Worm (Caenorhabditis elegans) whole organism, young adult: ENCODE data around the gene F56C9.8.

ENCODE experiments used
- B0261.1 ChIP-seq: sonication (generic microtip); optimal IDR thresholded peaks from 2 replicates; lab custom pipeline; 2016; ENCODE audit warnings: mild to moderate bottlenecking, missing genetic modification characterization, moderate library complexity, missing compliant biosample characterization
- B0336.3 ChIP-seq: fragments of 200-800 bp; sonication (Bioruptor generic); IDR thresholded peaks from 2 replicates; pipeline ENCODE4 v1.3.6; 2022; ENCODE audit warnings: missing genetic modification characterization, missing compliant biosample characterization
- C06A6.2 ChIP-seq: fragments of 200-800 bp; sonication (Bioruptor generic); conservative IDR thresholded peaks from 2 replicates; pipeline ENCODE4 v1.3.6; 2022; ENCODE audit warnings: missing genetic modification characterization, missing compliant biosample characterization
- C17E4.6 ChIP-seq: fragments of 200-800 bp; sonication (Bioruptor generic); IDR thresholded peaks from 2 replicates; pipeline ENCODE4 v1.3.6; 2022; ENCODE audit warnings: missing genetic modification reagents, missing genetic modification characterization, missing compliant biosample characterization
- F33H1.4 ChIP-seq: fragments of 200-800 bp; sonication (Bioruptor generic); IDR thresholded peaks from 2 replicates; pipeline ENCODE4 v1.3.6; 2022; ENCODE audit warnings: missing genetic modification reagents, missing genetic modification characterization, missing compliant biosample characterization
- F37B4.10 ChIP-seq: fragments of 200-800 bp; sonication (Bioruptor generic); IDR thresholded peaks from 2 replicates; pipeline ENCODE4 v1.3.6; 2022; ENCODE audit warnings: missing genetic modification characterization, missing compliant biosample characterization
- F55B11.4 ChIP-seq: sonication (generic microtip); optimal IDR thresholded peaks from 2 replicates; lab custom pipeline; 2016; ENCODE audit warnings: missing compliant biosample characterization, missing genetic modification characterization, borderline replicate concordance; ENCODE audit not compliant: insufficient read depth
- K11D2.4 ChIP-seq: fragments of 200-800 bp; sonication (Bioruptor generic); IDR thresholded peaks from 2 replicates; pipeline ENCODE4 v1.3.6; 2022; ENCODE audit warnings: missing genetic modification reagents, missing genetic modification characterization, missing compliant biosample characterization
- K12H6.12 ChIP-seq: fragments of 200-800 bp; sonication (Bioruptor generic); optimal IDR thresholded peaks from 2 replicates; lab custom pipeline; 2018; ENCODE audit warnings: mild to moderate bottlenecking, missing genetic modification characterization, missing compliant biosample characterization
- Y53G8AR.9 ChIP-seq: fragments of 200-800 bp; sonication (Bioruptor generic); conservative IDR thresholded peaks from 2 replicates; pipeline ENCODE4 v1.3.6; 2022; ENCODE audit warnings: missing genetic modification reagents, missing genetic modification characterization, missing compliant biosample characterization
- Y79H2A.3 ChIP-seq: fragments of 200-800 bp; sonication (Bioruptor generic); conservative IDR thresholded peaks from 2 replicates; pipeline ENCODE4 v1.3.6; 2022; ENCODE audit warnings: missing genetic modification reagents, missing genetic modification characterization, missing compliant biosample characterization
- akir-1 ChIP-seq: fragments of 200-800 bp; sonication (Bioruptor generic); optimal IDR thresholded peaks from 2 replicates; lab custom pipeline; 2018; ENCODE audit warnings: mild to moderate bottlenecking, missing genetic modification characterization, moderate library complexity, missing compliant biosample characterization
- aptf-3 ChIP-seq: fragments of 200-800 bp; sonication (Bioruptor generic); IDR thresholded peaks from 2 replicates; pipeline ENCODE4 v1.3.6; 2022; ENCODE audit warnings: missing genetic modification characterization, missing compliant biosample characterization
- athp-1 ChIP-seq: sonication (generic microtip); optimal IDR thresholded peaks from 2 replicates; lab custom pipeline; 2017; ENCODE audit warnings: mild to moderate bottlenecking, missing genetic modification characterization, missing compliant biosample characterization
- attf-3 ChIP-seq: fragments of 200-800 bp; sonication (Bioruptor generic); conservative IDR thresholded peaks from 2 replicates; pipeline ENCODE4 v1.3.6; 2022; ENCODE audit warnings: missing genetic modification reagents, missing genetic modification characterization, missing compliant biosample characterization
- cebp-1 ChIP-seq, 2 experiments: fragments of 200-800 bp in 1 of 2; sonication (Bioruptor generic) in 1 of 2; sonication (generic microtip) in 1 of 2; IDR thresholded peaks in 1 of 2; optimal IDR thresholded peaks in 1 of 2; 2 replicates each; pipeline versions ENCODE4 v1.3.6 to Lab custom; 2017 to 2022; ENCODE audit warnings: missing compliant biosample characterization in 2 of 2, missing genetic modification characterization in 2 of 2, mild to moderate bottlenecking in 1 of 2, missing genetic modification reagents in 1 of 2, moderate library complexity in 1 of 2
- cebp-2 ChIP-seq: fragments of 200-800 bp; sonication (Bioruptor generic); IDR thresholded peaks from 2 replicates; pipeline ENCODE4 v1.3.6; 2022; ENCODE audit warnings: missing genetic modification characterization, missing compliant biosample characterization
- ceh-58 ChIP-seq: fragments of 200-800 bp; sonication (Bioruptor generic); IDR thresholded peaks from 2 replicates; pipeline ENCODE4 v1.3.6; 2022; ENCODE audit warnings: missing genetic modification characterization, missing compliant biosample characterization
- ceh-79 ChIP-seq: sonication (generic microtip); optimal IDR thresholded peaks from 2 replicates; lab custom pipeline; 2017; ENCODE audit warnings: mild to moderate bottlenecking, missing genetic modification characterization, missing compliant biosample characterization
- chd-7 ChIP-seq: sonication (generic microtip); optimal IDR thresholded peaks from 2 replicates; lab custom pipeline; 2016; ENCODE audit warnings: mild to moderate bottlenecking, missing genetic modification characterization, moderate library complexity, missing compliant biosample characterization
- dox-1 ChIP-seq: fragments of 200-800 bp; sonication (Bioruptor generic); IDR thresholded peaks from 2 replicates; pipeline ENCODE4 v1.3.6; 2022; ENCODE audit warnings: missing genetic modification reagents, missing genetic modification characterization, missing compliant biosample characterization
- dpl-1 ChIP-seq: fragments of 150-350 bp; optimal IDR thresholded peaks from 2 replicates; lab custom pipeline; 2014; ENCODE audit warnings: missing biosample characterization, missing genetic modification reagents, missing genetic modification characterization
- egl-44 ChIP-seq: fragments of 200-800 bp; sonication (Bioruptor generic); IDR thresholded peaks from 2 replicates; pipeline ENCODE4 v1.3.6; 2022; ENCODE audit warnings: missing genetic modification reagents, missing genetic modification characterization, missing compliant biosample characterization
- egrh-3 ChIP-seq: fragments of 200-800 bp; sonication (Bioruptor generic); IDR thresholded peaks from 2 replicates; pipeline ENCODE4 v1.3.6; 2022; ENCODE audit warnings: missing genetic modification reagents, missing genetic modification characterization, missing compliant biosample characterization
- ets-4 ChIP-seq: fragments of 200-800 bp; sonication (Bioruptor generic); optimal IDR thresholded peaks from 2 replicates; lab custom pipeline; 2018; ENCODE audit warnings: mild to moderate bottlenecking, missing genetic modification characterization, missing compliant biosample characterization
- him-1 ChIP-seq: sonication (generic microtip); optimal IDR thresholded peaks from 2 replicates; lab custom pipeline; 2016; ENCODE audit warnings: missing genotype, missing genetic modification reagents, missing genetic modification characterization, missing compliant biosample characterization
- hlh-12 ChIP-seq: sonication (generic microtip); optimal IDR thresholded peaks from 2 replicates; lab custom pipeline; 2016; ENCODE audit warnings: missing genetic modification characterization, missing compliant biosample characterization
- hlh-26 ChIP-seq: fragments of 200-800 bp; sonication (Bioruptor generic); conservative IDR thresholded peaks from 2 replicates; pipeline ENCODE4 v1.3.6; 2022; ENCODE audit warnings: missing genetic modification reagents, missing genetic modification characterization, missing compliant biosample characterization
- hrde-1 ChIP-seq: sonication (generic microtip); optimal IDR thresholded peaks from 2 replicates; lab custom pipeline; 2016; ENCODE audit warnings: missing genetic modification characterization, mild to moderate bottlenecking, missing compliant biosample characterization, moderate library complexity, missing genotype, missing genetic modification reagents, borderline replicate concordance
- hsf-1 ChIP-seq: fragments of 200-800 bp; sonication (Bioruptor generic); IDR thresholded peaks from 2 replicates; pipeline ENCODE4 v1.3.6; 2022; ENCODE audit warnings: missing genetic modification reagents, missing genetic modification characterization, missing compliant biosample characterization
- lin-40 ChIP-seq: sonication (generic microtip); optimal IDR thresholded peaks from 2 replicates; lab custom pipeline; 2016; ENCODE audit warnings: missing genetic modification characterization, mild to moderate bottlenecking, missing compliant biosample characterization, missing genotype, missing genetic modification reagents
- lin-54 ChIP-seq: fragments of 200-800 bp; sonication (Bioruptor generic); optimal IDR thresholded peaks from 2 replicates; lab custom pipeline; 2018; ENCODE audit warnings: mild to moderate bottlenecking, missing genetic modification characterization, missing compliant biosample characterization
- lir-1 ChIP-seq: fragments of 200-800 bp; sonication (Bioruptor generic); conservative IDR thresholded peaks from 2 replicates; pipeline ENCODE4 v1.3.6; 2022; ENCODE audit warnings: missing genetic modification reagents, missing genetic modification characterization, missing compliant biosample characterization
- lsy-27 ChIP-seq: sonication (generic microtip); optimal IDR thresholded peaks from 2 replicates; lab custom pipeline; 2017; ENCODE audit warnings: missing genetic modification characterization, mild to moderate bottlenecking, missing compliant biosample characterization, antibody characterized with exemption, missing genotype, borderline replicate concordance; ENCODE audit not compliant: insufficient read depth
- mel-28 ChIP-seq: sonication (generic microtip); optimal IDR thresholded peaks from 2 replicates; lab custom pipeline; 2016; ENCODE audit warnings: borderline replicate concordance, mild to moderate bottlenecking, missing genetic modification characterization, missing compliant biosample characterization
- nfyb-1 ChIP-seq: fragments of 200-800 bp; sonication (Bioruptor generic); IDR thresholded peaks from 2 replicates; pipeline ENCODE4 v1.3.6; 2022; ENCODE audit warnings: missing genetic modification reagents, missing genetic modification characterization, missing compliant biosample characterization
- nhr-179 ChIP-seq: sonication (generic microtip); optimal IDR thresholded peaks from 2 replicates; lab custom pipeline; 2016; ENCODE audit warnings: mild to moderate bottlenecking, missing genetic modification characterization, missing compliant biosample characterization
- nhr-90 ChIP-seq: sonication (generic microtip); optimal IDR thresholded peaks from 2 replicates; lab custom pipeline; 2016; ENCODE audit warnings: missing genotype, mild to moderate bottlenecking, missing genetic modification characterization, missing compliant biosample characterization
- rcor-1 ChIP-seq: fragments of 200-800 bp; sonication (Bioruptor generic); IDR thresholded peaks from 2 replicates; pipeline ENCODE4 v1.3.6; 2022; ENCODE audit warnings: missing genetic modification reagents, missing genetic modification characterization, missing compliant biosample characterization
- sea-2 ChIP-seq: fragments of 200-800 bp; sonication (Bioruptor generic); IDR thresholded peaks from 2 replicates; pipeline ENCODE4 v1.3.6; 2022; ENCODE audit warnings: missing genetic modification characterization, missing compliant biosample characterization
- snpc-1.1 ChIP-seq: sonication (generic microtip); optimal IDR thresholded peaks from 2 replicates; lab custom pipeline; 2017; ENCODE audit warnings: missing genetic modification characterization, mild to moderate bottlenecking, missing compliant biosample characterization, antibody characterized with exemption, moderate library complexity, missing genotype, missing genetic modification reagents; ENCODE audit not compliant: insufficient read depth
- snpc-3.4 ChIP-seq: sonication (generic microtip); optimal IDR thresholded peaks from 2 replicates; lab custom pipeline; 2017; ENCODE audit warnings: missing genetic modification characterization, mild to moderate bottlenecking, missing compliant biosample characterization, antibody characterized with exemption, moderate library complexity, missing genotype, missing genetic modification reagents
- sptf-2 ChIP-seq: fragments of 200-800 bp; sonication (Bioruptor generic); optimal IDR thresholded peaks from 2 replicates; lab custom pipeline; 2018; ENCODE audit warnings: mild to moderate bottlenecking, missing genetic modification characterization, missing compliant biosample characterization
- zfh-2 ChIP-seq: fragments of 200-800 bp; sonication (Bioruptor generic); conservative IDR thresholded peaks from 2 replicates; pipeline ENCODE4 v1.3.6; 2022; ENCODE audit warnings: missing genetic modification reagents, missing genetic modification characterization, missing compliant biosample characterization
- zim-3 ChIP-seq: sonication (generic microtip); optimal IDR thresholded peaks from 2 replicates; lab custom pipeline; 2017; ENCODE audit warnings: mild to moderate bottlenecking, missing genetic modification characterization, moderate library complexity, missing compliant biosample characterization
- ztf-22 ChIP-seq: fragments of 200-800 bp; sonication (Bioruptor generic); optimal IDR thresholded peaks from 2 replicates; lab custom pipeline; 2018; ENCODE audit warnings: mild to moderate bottlenecking, missing genetic modification characterization, moderate library complexity, missing compliant biosample characterization
- ztf-26 ChIP-seq: sonication (generic microtip); optimal IDR thresholded peaks from 2 replicates; lab custom pipeline; 2017; ENCODE audit warnings: missing genetic modification characterization, missing compliant biosample characterization
- ztf-28 ChIP-seq: fragments of 200-800 bp; sonication (Bioruptor generic); IDR thresholded peaks from 2 replicates; pipeline ENCODE4 v1.3.6; 2022; ENCODE audit warnings: missing genetic modification reagents, missing genetic modification characterization, missing compliant biosample characterization

Gene F56C9.8

DNA sequence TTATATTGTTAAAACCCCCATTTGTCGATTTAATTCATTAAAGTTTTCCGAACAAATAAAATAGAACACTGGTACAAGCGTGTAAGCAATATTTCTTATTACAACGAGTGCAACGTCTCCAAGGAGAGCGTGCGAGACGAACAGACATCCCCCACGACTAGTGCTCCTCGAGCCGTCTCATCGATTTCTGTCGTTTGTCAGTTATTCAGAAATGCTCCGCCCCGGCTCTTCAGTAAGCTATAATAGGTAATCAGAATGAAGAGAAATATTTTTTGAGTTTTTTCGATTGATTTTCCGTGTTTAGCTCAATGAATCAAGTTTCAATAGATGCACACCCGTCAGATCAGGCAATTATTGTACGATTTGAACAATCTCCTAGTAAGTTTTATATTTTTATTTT is 19.4 kb upstream of the F56C9.8 start, which contains the start of gene kap-1:
TSS of gene kap-1 (plus strand) at position 143 of the 400 bp plus-strand sequence.
- TF ChIP-seq hrde-1 (peak; percentile 58), F37B4.10 (GFP tag; lab: Robert Waterston, UW) (no peak), lsy-27 (tag; lab: Kevin White, UChicago) (no peak), akir-1 (GFP tag; lab: Kevin White, UChicago) (no peak), sptf-2 (GFP tag; lab: Kevin White, UChicago) (no peak), him-1 (tag; lab: Kevin White, UChicago) (peak; percentile 54), rcor-1 (no peak), sea-2 (GFP tag; lab: Robert Waterston, UW) (no peak), athp-1 (tag; lab: Kevin White, UChicago) (peak; percentile 62), lin-54 (GFP tag; lab: Kevin White, UChicago) (peak; percentile 29), snpc-1.1 (tag; lab: Kevin White, UChicago) (no peak), nhr-179 (tag; lab: Kevin White, UChicago) (no peak), K11D2.4 (GFP tag; lab: Robert Waterston, UW) (0 out of 2 replicates have a peak, but pooled peaks have one; percentile 9), hlh-12 (no peak), C06A6.2 (GFP tag; lab: Robert Waterston, UW) (no peak), F55B11.4 (tag; lab: Kevin White, UChicago) (no peak), hsf-1 (GFP tag; lab: Robert Waterston, UW) (peak; percentile 60), zim-3 (no peak), ztf-28 (GFP tag; lab: Robert Waterston, UW) (no peak), cebp-2 (GFP tag; lab: Robert Waterston, UW) (peak; percentile 2; the same call in 1 of the 2 replicates), hlh-26 (GFP tag; lab: Robert Waterston, UW) (0 out of 2 replicates have a peak, but pooled peaks have one; percentile 32), dpl-1 (GFP tag; lab: Kevin White, UChicago) (no peak), B0336.3 (peak; percentile 86), nfyb-1 (GFP tag; lab: Robert Waterston, UW) (peak; percentile 44; the same call in 1 of the 2 replicates), ztf-26 (tag; lab: Kevin White, UChicago) (no peak), chd-7 (tag; lab: Kevin White, UChicago) (peak; percentile 72), attf-3 (GFP tag; lab: Robert Waterston, UW) (0 out of 2 replicates have a peak, but pooled peaks have one; percentile 20), snpc-3.4 (tag; lab: Kevin White, UChicago) (peak; percentile 18), Y79H2A.3 (GFP tag; lab: Robert Waterston, UW) (no peak), lir-1 (GFP tag; lab: Robert Waterston, UW) (no peak), ztf-22 (GFP tag; lab: Kevin White, UChicago) (peak; percentile 25), F33H1.4 (GFP tag; lab: Robert Waterston, UW) (peak; percentile 33; the same call in 1 of the 2 replicates), lin-40 (tag; lab: Kevin White, UChicago) (no peak), C17E4.6 (GFP tag; lab: Robert Waterston, UW) (no peak), K12H6.12 (tag; lab: Kevin White, UChicago) (no peak), dox-1 (GFP tag; lab: Robert Waterston, UW) (0 out of 2 replicates have a peak, but pooled peaks have one; percentile 25), egrh-3 (GFP tag; lab: Robert Waterston, UW) (no peak), ceh-58 (no peak), cebp-1 (GFP tag; IDR thresholded peaks at IDR 0.05; lab: Robert Waterston, UW) (no peak), cebp-1 (tag; optimal IDR thresholded peaks at IDR 0.05; lab: Kevin White, UChicago) (peak; percentile 56), B0261.1 (tag; lab: Kevin White, UChicago) (no peak), ets-4 (GFP tag; lab: Kevin White, UChicago) (no peak), Y53G8AR.9 (GFP tag; lab: Robert Waterston, UW) (no peak; the same call in 1 of the 2 replicates), aptf-3 (GFP tag; lab: Robert Waterston, UW) (no peak), ceh-79 (tag; lab: Kevin White, UChicago) (peak; percentile 21), mel-28 (tag; lab: Kevin White, UChicago) (no peak), zfh-2 (no peak), egl-44 (GFP tag; lab: Robert Waterston, UW) (no peak), nhr-90 (peak; percentile 15)
